Worm (Caenorhabditis elegans) whole organism, L3 larva: Measurements from ENCODE around the gene C05B5.12.

Experiments used
- ZK546.5 ChIP-seq: sonication (generic microtip); optimal IDR thresholded peaks from 2 replicates; lab custom pipeline; 2017; ENCODE audit warnings: missing biosample characterization, missing genetic modification characterization
- ceh-82 ChIP-seq: fragments of 150-350 bp; optimal IDR thresholded peaks from 2 replicates; lab custom pipeline; 2014; ENCODE audit warnings: missing biosample characterization, missing genetic modification characterization
- elt-2 ChIP-seq: sonication (generic microtip); optimal IDR thresholded peaks from 2 replicates; lab custom pipeline; 2016; ENCODE audit warnings: missing genetic modification reagents, mild to moderate bottlenecking, missing genetic modification characterization, missing compliant biosample characterization
- fos-1 ChIP-seq: fragments of 150-350 bp; optimal IDR thresholded peaks from 2 replicates; lab custom pipeline; 2014; ENCODE audit warnings: missing biosample characterization, missing genetic modification characterization
- lin-39 ChIP-seq: fragments of 150-350 bp; optimal IDR thresholded peaks from 2 replicates; lab custom pipeline; 2018; ENCODE audit warnings: missing biosample characterization, missing genetic modification reagents, missing genetic modification characterization
- mdl-1 ChIP-seq: fragments of 150-350 bp; optimal IDR thresholded peaks from 2 replicates; lab custom pipeline; 2014; ENCODE audit warnings: missing biosample characterization, missing genetic modification characterization
- nhr-12 ChIP-seq: fragments of 150-350 bp; optimal IDR thresholded peaks from 2 replicates; lab custom pipeline; 2014; ENCODE audit warnings: missing biosample characterization, missing genetic modification characterization
- nhr-76 ChIP-seq: fragments of 150-350 bp; sonication (generic microtip); optimal IDR thresholded peaks from 5 replicates; lab custom pipeline; 2014; ENCODE audit warnings: missing biosample characterization, missing genetic modification characterization
- nhr-77 ChIP-seq: fragments of 150-350 bp; optimal IDR thresholded peaks from 2 replicates; lab custom pipeline; 2014; ENCODE audit warnings: missing biosample characterization, missing genetic modification characterization
- skn-1 ChIP-seq: fragments of 150-350 bp; optimal IDR thresholded peaks from 2 replicates; lab custom pipeline; 2014; ENCODE audit warnings: missing biosample characterization, missing genetic modification characterization
- snpc-4 ChIP-seq: fragments of 150-350 bp; optimal IDR thresholded peaks from 2 replicates; lab custom pipeline; 2014; ENCODE audit warnings: missing biosample characterization, missing genetic modification characterization
- tbx-2 ChIP-seq: sonication (generic microtip); optimal IDR thresholded peaks from 2 replicates; lab custom pipeline; 2016; ENCODE audit warnings: mild to moderate bottlenecking, missing genetic modification characterization, missing compliant biosample characterization
- unc-62 ChIP-seq: fragments of 150-350 bp; sonication (generic microtip); optimal IDR thresholded peaks from 4 replicates; lab custom pipeline; 2014; ENCODE audit warnings: missing biosample characterization, missing genetic modification reagents, missing genetic modification characterization

DNA sequence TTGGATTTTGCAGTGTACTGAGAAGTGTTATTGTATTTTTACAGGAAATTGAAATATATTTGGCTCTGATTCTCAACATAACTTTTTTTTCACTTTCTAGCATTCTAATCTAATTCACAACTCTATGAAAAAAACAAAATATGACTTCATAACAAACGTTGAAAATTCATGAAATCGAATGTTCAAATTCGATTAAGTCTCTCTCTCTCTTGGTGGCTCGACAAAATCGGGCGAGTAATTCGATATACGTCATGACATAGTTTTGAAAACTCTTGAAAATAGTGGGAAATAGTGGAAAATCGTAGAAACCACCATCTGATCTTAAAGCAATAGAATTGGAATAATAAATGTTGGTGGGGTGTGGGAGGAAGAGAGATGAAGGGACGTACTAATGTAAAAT, 30.8 kb downstream of the C05B5.12 start:
- no peak for TF ChIP-seq lin-39
- no peak for TF ChIP-seq nhr-77
- no peak for TF ChIP-seq unc-62 (GFP tag; lab: Kevin White, UChicago)
- no peak for TF ChIP-seq nhr-12 (tag; lab: Kevin White, UChicago)
- TF ChIP-seq tbx-2 (tag; lab: Kevin White, UChicago): no peak
- TF ChIP-seq fos-1 (tag; lab: Kevin White, UChicago): no peak
- no peak for TF ChIP-seq mdl-1 (tag; lab: Kevin White, UChicago)
- TF ChIP-seq skn-1 (tag; lab: Kevin White, UChicago): no peak
- TF ChIP-seq snpc-4 (tag; lab: Kevin White, UChicago): no peak
- TF ChIP-seq ceh-82 (tag; lab: Kevin White, UChicago): no peak
- no peak for TF ChIP-seq ZK546.5 (tag; lab: Kevin White, UChicago)
- TF ChIP-seq elt-2: no peak
- TF ChIP-seq nhr-76 (tag; lab: Kevin White, UChicago): no peak
